Worm (Caenorhabditis elegans) whole organism, mixed stage, embryonic: ENCODE data around the gene Y69E1A.5.

Experiments used
- bed-3 ChIP-seq: fragments of 200-800 bp; sonication (Bioruptor generic); optimal IDR thresholded peaks from 3 replicates; lab custom pipeline; 2018; ENCODE audit warnings: mild to moderate bottlenecking, missing genetic modification characterization, moderate library complexity, missing compliant biosample characterization
- blmp-1 ChIP-seq: fragments of 150-350 bp; optimal IDR thresholded peaks from 2 replicates; lab custom pipeline; 2014; ENCODE audit warnings: missing biosample characterization, missing genetic modification characterization
- ceh-39 ChIP-seq: fragments of 150-350 bp; optimal IDR thresholded peaks from 2 replicates; lab custom pipeline; 2014; ENCODE audit warnings: missing biosample characterization, missing genetic modification characterization
- ces-1 ChIP-seq: fragments of 150-350 bp; optimal IDR thresholded peaks from 2 replicates; lab custom pipeline; 2014; ENCODE audit warnings: missing biosample characterization, missing genetic modification reagents, missing genetic modification characterization
- cnd-1 ChIP-seq: fragments of 200-800 bp; sonication (Bioruptor generic); optimal IDR thresholded peaks from 2 replicates; lab custom pipeline; 2018; ENCODE audit warnings: mild to moderate bottlenecking, missing genetic modification characterization, missing compliant biosample characterization
- drap-1 ChIP-seq: fragments of 200-800 bp; sonication (Bioruptor generic); optimal IDR thresholded peaks from 3 replicates; lab custom pipeline; 2018; ENCODE audit warnings: mild to moderate bottlenecking, missing genetic modification characterization, missing compliant biosample characterization
- elt-1 ChIP-seq: sonication (generic microtip); optimal IDR thresholded peaks from 2 replicates; lab custom pipeline; 2017; ENCODE audit warnings: missing genetic modification characterization, mild to moderate bottlenecking, missing compliant biosample characterization, antibody characterized with exemption, moderate library complexity, borderline replicate concordance; ENCODE audit not compliant: insufficient read depth
- elt-3 ChIP-seq: fragments of 150-350 bp; optimal IDR thresholded peaks from 2 replicates; lab custom pipeline; 2014; ENCODE audit warnings: missing biosample characterization, missing genetic modification characterization
- flh-1 ChIP-seq: fragments of 200-800 bp; sonication (Bioruptor generic); optimal IDR thresholded peaks from 2 replicates; lab custom pipeline; 2018; ENCODE audit warnings: mild to moderate bottlenecking, missing genetic modification characterization, moderate library complexity, missing compliant biosample characterization
- ham-2 ChIP-seq: fragments of 200-800 bp; sonication (Bioruptor generic); optimal IDR thresholded peaks from 2 replicates; lab custom pipeline; 2018; ENCODE audit warnings: mild to moderate bottlenecking, missing genetic modification characterization, missing compliant biosample characterization
- hlh-1 ChIP-seq: fragments of 150-350 bp; optimal IDR thresholded peaks from 2 replicates; lab custom pipeline; 2014; ENCODE audit warnings: missing biosample characterization, missing genetic modification reagents, missing genetic modification characterization
- lin-13 ChIP-seq: fragments of 150-350 bp; optimal IDR thresholded peaks from 2 replicates; lab custom pipeline; 2014; ENCODE audit warnings: missing biosample characterization, missing genetic modification characterization
- lin-32 ChIP-seq: fragments of 200-800 bp; sonication (Bioruptor generic); optimal IDR thresholded peaks from 2 replicates; lab custom pipeline; 2018; ENCODE audit warnings: mild to moderate bottlenecking, missing genetic modification characterization, missing compliant biosample characterization
- lsy-2 ChIP-seq: fragments of 150-350 bp; optimal IDR thresholded peaks from 2 replicates; lab custom pipeline; 2014; ENCODE audit warnings: missing biosample characterization, missing genetic modification characterization
- mab-5 ChIP-seq: fragments of 150-350 bp; optimal IDR thresholded peaks from 2 replicates; lab custom pipeline; 2014; ENCODE audit warnings: missing biosample characterization, missing genetic modification characterization
- mep-1 ChIP-seq: fragments of 150-350 bp; optimal IDR thresholded peaks from 2 replicates; lab custom pipeline; 2017; ENCODE audit warnings: missing biosample characterization, missing genetic modification reagents, missing genetic modification characterization, inconsistent platforms
- mls-2 ChIP-seq: sonication (generic microtip); optimal IDR thresholded peaks from 2 replicates; lab custom pipeline; 2016; ENCODE audit warnings: mild to moderate bottlenecking, missing genetic modification characterization, moderate library complexity, missing compliant biosample characterization
- nhr-12 ChIP-seq: fragments of 150-350 bp; optimal IDR thresholded peaks from 2 replicates; lab custom pipeline; 2014; ENCODE audit warnings: missing biosample characterization, missing genetic modification characterization
- nhr-2 ChIP-seq: fragments of 150-350 bp; optimal IDR thresholded peaks from 2 replicates; lab custom pipeline; 2014; ENCODE audit warnings: missing biosample characterization, missing genetic modification characterization
- nhr-237 ChIP-seq: fragments of 150-350 bp; optimal IDR thresholded peaks from 2 replicates; lab custom pipeline; 2014; ENCODE audit warnings: missing biosample characterization, missing genetic modification characterization
- nhr-28 ChIP-seq: fragments of 150-350 bp; optimal IDR thresholded peaks from 2 replicates; lab custom pipeline; 2014; ENCODE audit warnings: missing biosample characterization, missing genetic modification characterization
- pha-4 ChIP-seq: fragments of 150-350 bp; optimal IDR thresholded peaks from 2 replicates; lab custom pipeline; 2018; ENCODE audit warnings: missing biosample characterization, missing genetic modification reagents, missing genetic modification characterization
- sem-2 ChIP-seq: fragments of 200-800 bp; sonication (Bioruptor generic); optimal IDR thresholded peaks from 2 replicates; lab custom pipeline; 2018; ENCODE audit warnings: mild to moderate bottlenecking, missing genetic modification characterization, missing compliant biosample characterization
- sptf-1 ChIP-seq: sonication (generic microtip); optimal IDR thresholded peaks from 2 replicates; lab custom pipeline; 2017; ENCODE audit warnings: mild to moderate bottlenecking, missing genetic modification characterization, moderate library complexity, missing compliant biosample characterization
- tbx-8 ChIP-seq: fragments of 200-800 bp; sonication (Bioruptor generic); optimal IDR thresholded peaks from 2 replicates; lab custom pipeline; 2018; ENCODE audit warnings: mild to moderate bottlenecking, missing genetic modification characterization, moderate library complexity, missing compliant biosample characterization
- unc-120 ChIP-seq: sonication (generic microtip); optimal IDR thresholded peaks from 2 replicates; lab custom pipeline; 2017; ENCODE audit warnings: missing genetic modification characterization, missing compliant biosample characterization; ENCODE audit not compliant: poor library complexity, severe bottlenecking
- unc-39 ChIP-seq: fragments of 150-350 bp; optimal IDR thresholded peaks from 2 replicates; lab custom pipeline; 2014; ENCODE audit warnings: missing biosample characterization, missing genetic modification characterization
- unc-62 ChIP-seq: fragments of 150-350 bp; optimal IDR thresholded peaks from 2 replicates; lab custom pipeline; 2014; ENCODE audit warnings: missing biosample characterization, missing genetic modification reagents, missing genetic modification characterization
- zip-8 ChIP-seq: fragments of 150-350 bp; optimal IDR thresholded peaks from 2 replicates; lab custom pipeline; 2014; ENCODE audit warnings: missing biosample characterization, missing genetic modification characterization
- ztf-11 ChIP-seq: fragments of 150-350 bp; optimal IDR thresholded peaks from 2 replicates; lab custom pipeline; 2014; ENCODE audit warnings: missing biosample characterization, missing genetic modification characterization

The Y69E1A.5 gene

DNA sequence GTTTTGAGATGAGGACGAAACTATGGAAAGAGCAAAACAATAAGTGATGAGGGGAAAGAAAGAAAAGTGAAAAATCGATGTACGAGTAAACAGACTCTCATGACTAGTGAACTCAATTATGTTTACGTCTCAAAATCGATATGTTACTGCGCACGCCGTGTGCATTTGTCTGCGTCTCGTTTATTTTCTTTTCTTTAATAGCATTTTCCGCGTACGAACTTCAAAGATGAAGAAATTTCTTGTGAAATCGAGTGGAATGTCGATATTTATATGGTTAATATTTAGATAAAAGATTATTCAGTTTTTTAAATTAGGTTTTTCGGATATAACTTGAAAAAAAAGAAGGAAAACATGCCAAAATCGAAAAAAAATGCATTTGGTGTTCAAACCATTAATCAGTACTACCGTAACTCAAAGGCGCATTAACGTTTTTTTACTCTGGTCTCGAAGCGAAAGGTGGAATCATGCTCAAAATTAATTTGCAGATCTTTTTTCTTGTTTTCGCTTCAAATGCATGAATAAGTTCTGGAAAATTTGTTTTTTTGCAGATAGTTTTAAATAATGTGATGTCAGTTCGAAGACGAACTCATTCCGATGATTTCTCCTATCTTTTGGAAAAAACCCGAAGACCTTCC lies 20.4 kb downstream of the Y69E1A.5 start, which contains the start of gene fic-1:
TSS of gene fic-1 (plus strand) at position 549 of the 635 bp plus-strand sequence.
- TF ChIP-seq lsy-2 (tag; lab: Kevin White, UChicago) (peak; percentile 0), sem-2 (GFP tag; lab: Kevin White, UChicago) (no peak), nhr-237 (tag; lab: Kevin White, UChicago) (peak; percentile 56), ces-1 (GFP tag; lab: Kevin White, UChicago) (peak; percentile 100), mep-1 (tag; lab: Kevin White, UChicago) (peak; percentile 54), ceh-39 (tag; lab: Kevin White, UChicago) (peak; percentile 5)
- TF ChIP-seq, all 35 proteins: peak for 5

DNA sequence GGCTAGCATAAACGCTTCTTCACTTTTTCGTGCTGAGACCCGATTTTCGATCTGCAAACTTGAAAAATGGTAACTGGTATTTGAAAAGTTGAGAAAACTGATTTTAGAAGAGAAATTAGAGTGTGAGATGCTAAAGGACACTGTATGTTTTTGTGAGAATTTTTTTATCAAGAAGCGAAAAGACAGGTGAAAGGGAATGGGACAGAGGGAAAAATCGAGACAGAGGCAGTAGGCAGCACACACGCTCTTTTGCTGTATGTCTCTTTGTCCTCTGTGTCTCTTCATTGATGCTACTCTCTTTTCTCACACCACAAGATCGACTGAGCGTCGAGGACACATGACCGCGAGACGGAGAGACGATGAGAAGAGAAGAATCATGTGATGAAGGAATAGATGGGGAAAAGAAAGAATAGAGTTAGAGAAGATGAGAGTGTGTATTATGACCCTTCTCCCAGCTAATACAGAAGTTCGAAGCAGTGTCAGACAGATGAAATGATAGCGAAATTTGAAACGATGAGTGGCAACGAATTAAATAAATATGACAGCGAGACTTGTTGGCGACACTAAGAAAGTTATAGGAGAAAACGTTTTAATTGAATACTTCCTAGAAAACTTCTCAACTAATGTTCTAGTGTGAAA lies 21.5 kb downstream of the Y69E1A.5 start, which contains the start of gene lgg-2:
TSS of gene lgg-2 (minus strand) at position 51 of the 639 bp plus-strand sequence.
- TF ChIP-seq mls-2 (tag; lab: Kevin White, UChicago) (peak; percentile 35), ham-2 (GFP tag; lab: Kevin White, UChicago) (peak; percentile 76), lin-32 (GFP tag; lab: Kevin White, UChicago) (peak; percentile 27), unc-120 (tag; lab: Kevin White, UChicago) (peak; percentile 74), lsy-2 (tag; lab: Kevin White, UChicago) (peak; percentile 46), unc-39 (tag; lab: Kevin White, UChicago) (no peak), ztf-11 (tag; lab: Kevin White, UChicago) (peak; percentile 49), blmp-1 (peak; percentile 45), mab-5 (tag; lab: Kevin White, UChicago) (no peak), lin-13 (tag; lab: Kevin White, UChicago) (no peak), pha-4 (peak; percentile 45), tbx-8 (GFP tag; lab: Kevin White, UChicago) (no peak), flh-1 (no peak), sptf-1 (tag; lab: Kevin White, UChicago) (no peak), unc-62 (peak; percentile 86), cnd-1 (peak; percentile 50), mep-1 (tag; lab: Kevin White, UChicago) (peak; percentile 68), ces-1 (GFP tag; lab: Kevin White, UChicago) (peak; percentile 70), nhr-12 (tag; lab: Kevin White, UChicago) (peak; percentile 53), bed-3 (GFP tag; lab: Kevin White, UChicago) (no peak), nhr-28 (no peak), hlh-1 (tag; lab: Kevin White, UChicago) (peak; percentile 85), nhr-237 (tag; lab: Kevin White, UChicago) (peak; percentile 55), drap-1 (GFP tag; lab: Kevin White, UChicago) (peak; percentile 20), ceh-39 (tag; lab: Kevin White, UChicago) (peak; percentile 82), zip-8 (tag; lab: Kevin White, UChicago) (no peak), elt-1 (tag; lab: Kevin White, UChicago) (peak; percentile 21), nhr-2 (tag; lab: Kevin White, UChicago) (no peak)

DNA sequence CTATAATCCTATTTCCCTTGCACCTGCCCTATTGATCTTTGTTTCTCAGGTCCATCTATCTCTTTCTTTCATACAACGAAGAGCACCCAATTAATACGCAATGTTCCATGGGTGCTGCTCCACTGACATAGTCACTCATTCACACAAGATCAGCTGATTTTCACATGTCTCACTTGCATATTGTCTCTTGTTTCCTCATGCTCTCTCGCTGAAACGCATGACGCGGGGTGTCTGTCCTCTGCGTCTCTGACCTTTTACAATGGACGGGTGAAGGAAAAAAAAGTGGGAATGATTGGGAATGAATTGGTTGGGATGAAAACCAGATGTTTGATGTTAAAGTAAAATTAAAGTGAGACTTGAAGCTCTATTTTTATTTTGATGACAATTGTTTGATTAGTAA lies 22.1 kb downstream of the Y69E1A.5 start:
- TF ChIP-seq sptf-1 (tag; lab: Kevin White, UChicago) (peak; percentile 6), ces-1 (GFP tag; lab: Kevin White, UChicago) (peak; percentile 47), cnd-1 (peak; percentile 27), unc-120 (tag; lab: Kevin White, UChicago) (peak; percentile 73), zip-8 (tag; lab: Kevin White, UChicago) (no peak), nhr-28 (no peak), elt-1 (tag; lab: Kevin White, UChicago) (no peak), drap-1 (GFP tag; lab: Kevin White, UChicago) (no peak), nhr-12 (tag; lab: Kevin White, UChicago) (no peak), hlh-1 (tag; lab: Kevin White, UChicago) (peak; percentile 75), lsy-2 (tag; lab: Kevin White, UChicago) (peak; percentile 40), unc-62 (peak; percentile 95), nhr-2 (tag; lab: Kevin White, UChicago) (peak; percentile 40), bed-3 (GFP tag; lab: Kevin White, UChicago) (no peak), flh-1 (no peak), mls-2 (tag; lab: Kevin White, UChicago) (peak; percentile 12), elt-3 (tag; lab: Kevin White, UChicago) (no peak)
